Worm (Caenorhabditis elegans): ENCODE data around the gene tpan-1.

tpan-1 gene

DNA sequence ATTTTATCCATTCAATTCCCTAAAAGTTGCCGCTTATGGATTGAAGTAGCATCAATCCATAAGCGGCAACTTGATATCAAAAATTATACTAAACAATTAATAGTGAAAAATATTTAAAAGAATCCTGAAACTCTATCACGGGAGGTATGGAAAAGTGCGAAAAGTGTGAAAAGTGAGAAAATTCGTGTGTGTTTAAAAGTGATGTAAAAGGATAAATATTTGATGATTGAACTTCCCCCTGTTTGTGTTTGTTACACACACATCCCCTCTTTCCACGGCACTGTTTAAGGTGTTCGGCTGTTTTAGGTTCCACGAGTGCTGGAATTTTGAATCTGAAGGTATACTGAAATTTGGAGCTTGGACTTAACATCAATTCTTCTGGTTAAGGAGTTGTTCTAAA lies 41.3 kb upstream of the tpan-1 start:
- TF ChIP-seq hlh-17 (GFP tag; optimal IDR thresholded peaks at IDR 0.05; ENCODE audit: borderline replicate concordance) (no peak), snu-23 (GFP tag; optimal IDR thresholded peaks at IDR 0.05) (no peak), ztf-4 (tag; optimal IDR thresholded peaks at IDR 0.05) (no peak), nhr-85 (tag) (no peak), unc-62 (GFP tag; optimal IDR thresholded peaks at IDR 0.05) (no peak), Y116A8C.19 (tag; optimal IDR thresholded peaks at IDR 0.05; ENCODE audit: borderline replicate concordance) (no peak), nhr-11 (tag; optimal IDR thresholded peaks at IDR 0.05) (no peak), nhr-20 (tag; optimal IDR thresholded peaks at IDR 0.05) (no peak), mab-9 (GFP tag; IDR thresholded peaks at IDR 0.05) (no peak), tlp-1 (tag; optimal IDR thresholded peaks at IDR 0.05) (no peak), ets-5 (GFP tag; IDR thresholded peaks at IDR 0.05) (no peak), vab-15 (tag; optimal IDR thresholded peaks at IDR 0.05) (no peak), hpl-2 (GFP tag; optimal IDR thresholded peaks at IDR 0.05) (no peak), fkh-8 (tag; optimal IDR thresholded peaks at IDR 0.05) (no peak), nhr-19 (GFP tag; conservative IDR thresholded peaks at IDR 0.05) (no peak), C04F5.9 (tag; optimal IDR thresholded peaks at IDR 0.05) (no peak), sox-4 (tag; optimal IDR thresholded peaks at IDR 0.05) (no peak), fkh-10 (GFP tag; optimal IDR thresholded peaks at IDR 0.05) (no peak), lsy-2 (tag; optimal IDR thresholded peaks at IDR 0.05) (no peak)

DNA sequence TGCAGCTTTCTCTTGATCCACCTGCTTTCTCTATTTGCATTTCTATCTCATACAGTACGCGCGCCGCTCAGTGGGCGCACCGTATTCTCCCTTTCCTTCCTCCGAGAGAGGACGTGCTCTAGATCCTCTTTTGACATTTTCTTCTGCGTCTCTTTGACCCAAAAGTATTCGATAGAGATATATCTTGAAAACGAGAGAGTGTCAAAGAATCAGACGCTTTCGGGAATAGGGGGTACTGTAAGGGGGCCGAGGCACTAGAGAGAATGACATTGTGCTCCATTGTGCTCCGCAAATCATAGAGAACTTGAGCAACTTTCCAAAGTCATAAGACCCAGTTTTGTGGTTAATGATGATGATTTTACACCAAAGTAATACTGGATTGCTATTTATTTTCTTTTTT lies 40.2 kb upstream of the tpan-1 start:
- TF ChIP-seq skn-1 (tag; optimal IDR thresholded peaks at IDR 0.05) (no peak), tbx-2 (tag; optimal IDR thresholded peaks at IDR 0.05) (peak; percentile 27), ceh-8 (GFP tag; optimal IDR thresholded peaks at IDR 0.05) (no peak), blmp-1 (tag; optimal IDR thresholded peaks at IDR 0.05) (peak; percentile 8), elt-3 (tag; optimal IDR thresholded peaks at IDR 0.05) (no peak), mdl-1 (tag; optimal IDR thresholded peaks at IDR 0.05) (peak in 1 of 2 experiments; percentile 25), nhr-19 (GFP tag; conservative IDR thresholded peaks at IDR 0.05) (peak; percentile 34), lsy-2 (tag; optimal IDR thresholded peaks at IDR 0.05) (peak in 1 of 2 experiments; percentile 86), swsn-7 (tag; optimal IDR thresholded peaks at IDR 0.05) (peak; percentile 14), nhr-77 (tag; optimal IDR thresholded peaks at IDR 0.05) (peak; percentile 69), irx-1 (tag; optimal IDR thresholded peaks at IDR 0.05) (no peak), nhr-20 (tag; optimal IDR thresholded peaks at IDR 0.05) (peak; percentile 27), nhr-71 (tag; optimal IDR thresholded peaks at IDR 0.05) (peak; percentile 21), fos-1 (tag; optimal IDR thresholded peaks at IDR 0.05) (no peak), lin-14 (GFP tag; optimal IDR thresholded peaks at IDR 0.05) (peak; percentile 37), F16B12.6 (tag; optimal IDR thresholded peaks at IDR 0.05) (no peak)

DNA sequence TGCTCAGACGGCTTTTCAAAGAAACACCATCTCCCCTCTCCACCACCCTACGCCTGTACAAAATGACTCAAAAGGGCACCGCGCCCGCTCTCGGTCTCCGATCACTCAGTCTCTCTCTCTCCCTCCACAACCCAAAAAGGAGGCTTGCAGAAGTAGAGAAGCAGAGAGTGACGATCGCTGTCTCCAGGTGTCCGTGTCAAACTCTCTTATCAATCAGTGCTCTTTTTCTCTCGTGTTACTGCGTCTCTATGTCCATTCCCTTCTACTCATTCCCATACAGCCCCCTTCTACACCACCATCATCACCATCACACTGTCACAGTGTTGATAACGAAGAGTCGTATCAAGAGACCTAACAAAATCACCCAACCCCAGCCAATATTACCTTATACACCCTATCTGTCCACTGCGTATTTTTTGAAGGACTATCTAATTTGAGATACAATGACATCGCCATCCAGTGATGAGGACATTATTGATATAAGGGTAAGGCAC lies 36.6 kb upstream of the tpan-1 start, which contains the start of gene pha-4:
Gene pha-4 (plus strand): TSS at position 444 of the 494 bp plus-strand sequence.
- TF ChIP-seq lin-35 (GFP tag; optimal IDR thresholded peaks at IDR 0.05) = peak in 1 of 2 experiments; percentile 30
- TF ChIP-seq snpc-4 (tag; optimal IDR thresholded peaks at IDR 0.05) = no peak
- TF ChIP-seq zag-1 (tag; optimal IDR thresholded peaks at IDR 0.05) = no peak
- TF ChIP-seq F16B12.6 (tag; optimal IDR thresholded peaks at IDR 0.05) = no peak
- TF ChIP-seq pqm-1 (tag; optimal IDR thresholded peaks at IDR 0.05) = peak; percentile 69
- TF ChIP-seq lin-14 (GFP tag; optimal IDR thresholded peaks at IDR 0.05) = peak; percentile 4
- TF ChIP-seq irx-1 (tag; optimal IDR thresholded peaks at IDR 0.05) = no peak
- TF ChIP-seq rnt-1 (tag; optimal IDR thresholded peaks at IDR 0.05) = no peak
- TF ChIP-seq elt-2 (tag; optimal IDR thresholded peaks at IDR 0.05) = peak; percentile 68
- TF ChIP-seq nhr-11 (tag; optimal IDR thresholded peaks at IDR 0.05) = no peak
- peak; percentile 0 for TF ChIP-seq jun-1 (tag; optimal IDR thresholded peaks at IDR 0.05)

Measured in whole organism, L1 larva.